Worm (Caenorhabditis elegans): ENCODE results near the gene F47B8.3.

Gene F47B8.3

ce11 chrV:14317204-14317603, 5.6 kb downstream of the F47B8.3 start:
- no peak for TF ChIP-seq ceh-9 (tag; optimal IDR thresholded peaks at IDR 0.05)
- no peak for TF ChIP-seq pax-1 (tag; optimal IDR thresholded peaks at IDR 0.05)
- no peak for TF ChIP-seq dmd-4 (tag; optimal IDR thresholded peaks at IDR 0.05; ENCODE audit: borderline replicate concordance)
- TF ChIP-seq ceh-19 (GFP tag; optimal IDR thresholded peaks at IDR 0.05) = no peak
- TF ChIP-seq nfya-1 (tag; optimal IDR thresholded peaks at IDR 0.05) = no peak
- no peak for TF ChIP-seq hlh-15 (tag; optimal IDR thresholded peaks at IDR 0.05)
- TF ChIP-seq hlh-30 (tag; optimal IDR thresholded peaks at IDR 0.05; ENCODE audit: insufficient read depth) = no peak
- no peak for TF ChIP-seq ceh-30 (tag; optimal IDR thresholded peaks at IDR 0.05)
- no peak for TF ChIP-seq ceh-31 (tag; optimal IDR thresholded peaks at IDR 0.05)
- no peak for TF ChIP-seq fax-1 (tag; optimal IDR thresholded peaks at IDR 0.05)
- no peak for TF ChIP-seq elt-2 (tag; optimal IDR thresholded peaks at IDR 0.05)
- no peak for TF ChIP-seq unc-42 (tag; optimal IDR thresholded peaks at IDR 0.05)
- TF ChIP-seq pha-2 (tag; optimal IDR thresholded peaks at IDR 0.05) = no peak
- TF ChIP-seq pqm-1 (tag; optimal IDR thresholded peaks at IDR 0.05) = no peak
- TF ChIP-seq C38D4.7 (GFP tag; optimal IDR thresholded peaks at IDR 0.05) = no peak
- TF ChIP-seq nhr-11 (tag; optimal IDR thresholded peaks at IDR 0.05) = no peak

- TF ChIP-seq fax-1 (tag; optimal IDR thresholded peaks at IDR 0.05) = no peak
- TF ChIP-seq sdc-2 (tag; optimal IDR thresholded peaks at IDR 0.05) = no peak
- TF ChIP-seq mec-3 (tag; optimal IDR thresholded peaks at IDR 0.05; ENCODE audit: borderline replicate concordance) = no peak
- no peak for TF ChIP-seq unc-3 (GFP tag; conservative IDR thresholded peaks at IDR 0.05)
- no peak for TF ChIP-seq unc-3 (tag; optimal IDR thresholded peaks at IDR 0.05)
- no peak for TF ChIP-seq tbx-7 (tag; optimal IDR thresholded peaks at IDR 0.05)
- no peak for TF ChIP-seq nfya-1 (tag; optimal IDR thresholded peaks at IDR 0.05)
- no peak for TF ChIP-seq eyg-1 (tag; optimal IDR thresholded peaks at IDR 0.05)
Observed at ce11 chrV:14316525-14316924, 6.3 kb downstream of the F47B8.3 start, which contains the start of gene F47B8.2. Gene F47B8.2 (minus strand): TSS chrV:14316625.

ce11 chrV:14314236-14314635, 8.6 kb downstream of the F47B8.3 start, which contains the start of gene F47B8.1:
Gene F47B8.1 (minus strand): TSS chrV:14314336.
- TF ChIP-seq ceh-45 (GFP tag; IDR thresholded peaks at IDR 0.05) = no peak
- TF ChIP-seq unc-42 (tag; optimal IDR thresholded peaks at IDR 0.05) = no peak
- TF ChIP-seq ceh-9 (tag; optimal IDR thresholded peaks at IDR 0.05) = no peak
- TF ChIP-seq K02D7.2 (tag; optimal IDR thresholded peaks at IDR 0.05) = no peak
- TF ChIP-seq sox-4 (tag; optimal IDR thresholded peaks at IDR 0.05) = no peak
- TF ChIP-seq lim-6 (tag; optimal IDR thresholded peaks at IDR 0.05) = no peak
- no peak for TF ChIP-seq ceh-19 (GFP tag; optimal IDR thresholded peaks at IDR 0.05)
- no peak for TF ChIP-seq pag-3 (tag; optimal IDR thresholded peaks at IDR 0.05; ENCODE audit: borderline replicate concordance)
- TF ChIP-seq pros-1 (tag; optimal IDR thresholded peaks at IDR 0.05) = no peak
- TF ChIP-seq odd-2 (tag; optimal IDR thresholded peaks at IDR 0.05) = no peak
- TF ChIP-seq npax-4 (tag; optimal IDR thresholded peaks at IDR 0.05) = no peak
- TF ChIP-seq ceh-34 (tag; optimal IDR thresholded peaks at IDR 0.05) = no peak
- TF ChIP-seq hlh-15 (tag; optimal IDR thresholded peaks at IDR 0.05) = no peak
- TF ChIP-seq lin-11 (tag; optimal IDR thresholded peaks at IDR 0.05) = no peak

- TF ChIP-seq Y22D7AL.16 (tag; optimal IDR thresholded peaks at IDR 0.05) (no peak), zip-5 (tag; optimal IDR thresholded peaks at IDR 0.05) (no peak), nhr-232 (tag; optimal IDR thresholded peaks at IDR 0.05) (no peak), che-1 (tag; optimal IDR thresholded peaks at IDR 0.05) (no peak)
Observed at ce11 chrV:14312695-14313094, 10.1 kb downstream of the F47B8.3 start, which contains the start of gene F14D7.8. Gene F14D7.8 (minus strand): TSS chrV:14312795.

- TF ChIP-seq syd-9 (tag; optimal IDR thresholded peaks at IDR 0.05) (no peak), hlh-13 (GFP tag; optimal IDR thresholded peaks at IDR 0.05) (no peak), pha-2 (tag; optimal IDR thresholded peaks at IDR 0.05) (no peak), ets-4 (tag; optimal IDR thresholded peaks at IDR 0.05) (no peak), hlh-8 (tag; optimal IDR thresholded peaks at IDR 0.05) (no peak), hlh-15 (tag; optimal IDR thresholded peaks at IDR 0.05) (no peak), sox-4 (tag; optimal IDR thresholded peaks at IDR 0.05) (no peak)
Observed at ce11 chrV:14311115-14311514, 11.7 kb downstream of the F47B8.3 start, which contains the start of gene ddn-3. Gene ddn-3 (minus strand): TSS chrV:14311215.

All from whole organism, late embryonic.